Worm (Caenorhabditis elegans) whole organism, L2 larva: Measurements from ENCODE around the gene sru-1.

Source experiments
- C34F6.9 ChIP-seq: fragments of 150-350 bp; optimal IDR thresholded peaks from 2 replicates; lab custom pipeline; 2014; ENCODE audit warnings: missing biosample characterization, missing genetic modification characterization
- F13H6.1 ChIP-seq: sonication (generic microtip); optimal IDR thresholded peaks from 2 replicates; lab custom pipeline; 2016; ENCODE audit warnings: missing genetic modification characterization, missing compliant biosample characterization
- R02D3.7 ChIP-seq: fragments of 150-350 bp; optimal IDR thresholded peaks from 2 replicates; lab custom pipeline; 2014; ENCODE audit warnings: missing biosample characterization, missing genetic modification characterization
- Y55F3AM.14 ChIP-seq: fragments of 200-800 bp; sonication (Bioruptor generic); optimal IDR thresholded peaks from 2 replicates; lab custom pipeline; 2018; ENCODE audit warnings: mild to moderate bottlenecking, missing genetic modification characterization, missing compliant biosample characterization
- ZK546.5 ChIP-seq: sonication (generic microtip); optimal IDR thresholded peaks from 2 replicates; lab custom pipeline; 2017; ENCODE audit warnings: missing biosample characterization, missing genetic modification characterization
- alr-1 ChIP-seq: fragments of 150-350 bp; optimal IDR thresholded peaks from 2 replicates; lab custom pipeline; 2014; ENCODE audit warnings: missing biosample characterization, missing genetic modification characterization
- blmp-1 ChIP-seq: sonication (generic microtip); optimal IDR thresholded peaks from 2 replicates; lab custom pipeline; 2017; ENCODE audit warnings: missing genetic modification characterization, mild to moderate bottlenecking, missing compliant biosample characterization, antibody characterized with exemption, moderate library complexity; ENCODE audit not compliant: insufficient read depth
- ceh-16 ChIP-seq: fragments of 150-350 bp; optimal IDR thresholded peaks from 2 replicates; lab custom pipeline; 2014; ENCODE audit warnings: missing biosample characterization, missing genetic modification characterization
- ceh-82 ChIP-seq: fragments of 150-350 bp; optimal IDR thresholded peaks from 2 replicates; lab custom pipeline; 2014; ENCODE audit warnings: missing biosample characterization, missing genetic modification characterization
- crh-2 ChIP-seq: sonication (generic microtip); optimal IDR thresholded peaks from 2 replicates; lab custom pipeline; 2017; ENCODE audit warnings: missing biosample characterization, missing genetic modification characterization
- dmd-4 ChIP-seq: sonication (generic microtip); optimal IDR thresholded peaks from 2 replicates; lab custom pipeline; 2017; ENCODE audit warnings: missing biosample characterization, missing genetic modification characterization
- egl-27 ChIP-seq: sonication (generic microtip); optimal IDR thresholded peaks from 3 replicates; lab custom pipeline; 2017; ENCODE audit warnings: missing biosample characterization, missing genetic modification reagents, missing genetic modification characterization
- elt-3 ChIP-seq: sonication (generic microtip); optimal IDR thresholded peaks from 2 replicates; lab custom pipeline; 2017; ENCODE audit warnings: missing biosample characterization, missing genetic modification characterization
- fos-1 ChIP-seq: fragments of 150-350 bp; optimal IDR thresholded peaks from 2 replicates; lab custom pipeline; 2014; ENCODE audit warnings: missing biosample characterization, missing genetic modification characterization
- gmeb-1 ChIP-seq: fragments of 150-350 bp; optimal IDR thresholded peaks from 2 replicates; lab custom pipeline; 2014; ENCODE audit warnings: missing biosample characterization, missing genetic modification characterization
- lin-11 ChIP-seq: fragments of 150-350 bp; sonication (generic microtip); optimal IDR thresholded peaks from 2 replicates; lab custom pipeline; 2014; ENCODE audit warnings: missing biosample characterization, missing genetic modification characterization, inconsistent platforms, mixed read lengths
- lin-13 ChIP-seq: fragments of 150-350 bp; optimal IDR thresholded peaks from 2 replicates; lab custom pipeline; 2014; ENCODE audit warnings: missing biosample characterization, missing genetic modification reagents, missing genetic modification characterization
- lin-39 ChIP-seq: fragments of 150-350 bp; optimal IDR thresholded peaks from 2 replicates; lab custom pipeline; 2014; ENCODE audit warnings: missing biosample characterization, missing genetic modification reagents, missing genetic modification characterization
- lsy-2 ChIP-seq, 2 experiments: fragments of 150-350 bp in 1 of 2; sonication (generic microtip) in 1 of 2; optimal IDR thresholded peaks; 2 replicates each; lab custom pipeline; 2014 to 2017; ENCODE audit warnings: missing biosample characterization in 2 of 2, missing genetic modification characterization in 2 of 2
- mab-5 ChIP-seq: fragments of 150-350 bp; optimal IDR thresholded peaks from 2 replicates; lab custom pipeline; 2014; ENCODE audit warnings: missing biosample characterization, missing genetic modification characterization
- mdl-1 ChIP-seq, 2 experiments: fragments of 150-350 bp in 1 of 2; sonication (generic microtip) in 1 of 2; optimal IDR thresholded peaks; 2 replicates each; lab custom pipeline; 2017; ENCODE audit warnings: missing biosample characterization in 2 of 2, missing genetic modification characterization in 2 of 2
- nhr-10 ChIP-seq: sonication (generic microtip); optimal IDR thresholded peaks from 2 replicates; lab custom pipeline; 2017; ENCODE audit warnings: missing biosample characterization, missing genetic modification characterization
- nhr-129 ChIP-seq: fragments of 150-350 bp; optimal IDR thresholded peaks from 2 replicates; lab custom pipeline; 2014; ENCODE audit warnings: missing biosample characterization, missing genetic modification characterization
- nhr-21 ChIP-seq: fragments of 150-350 bp; optimal IDR thresholded peaks from 2 replicates; lab custom pipeline; 2014; ENCODE audit warnings: missing biosample characterization, missing genetic modification characterization
- nhr-23 ChIP-seq: fragments of 150-350 bp; optimal IDR thresholded peaks from 2 replicates; lab custom pipeline; 2014; ENCODE audit warnings: missing biosample characterization, missing genetic modification reagents, missing genetic modification characterization
- nhr-25 ChIP-seq: fragments of 150-350 bp; sonication (generic microtip); optimal IDR thresholded peaks from 3 replicates; lab custom pipeline; 2014; ENCODE audit warnings: missing biosample characterization, missing genetic modification characterization
- nhr-77 ChIP-seq: fragments of 150-350 bp; optimal IDR thresholded peaks from 2 replicates; lab custom pipeline; 2014; ENCODE audit warnings: missing biosample characterization, missing genetic modification characterization
- sem-4 ChIP-seq: fragments of 150-350 bp; optimal IDR thresholded peaks from 2 replicates; lab custom pipeline; 2014; ENCODE audit warnings: missing biosample characterization, missing genetic modification reagents, missing genetic modification characterization
- sma-3 ChIP-seq: sonication (generic microtip); optimal IDR thresholded peaks from 2 replicates; lab custom pipeline; 2016; ENCODE audit warnings: missing genetic modification reagents, missing genetic modification characterization, missing compliant biosample characterization
- sma-9 ChIP-seq, 2 experiments: fragments of 150-350 bp in 1 of 2; sonication (generic microtip) in 1 of 2; optimal IDR thresholded peaks; 2 replicates each; lab custom pipeline; 2014 to 2016; ENCODE audit warnings: missing genetic modification characterization in 2 of 2, mild to moderate bottlenecking in 1 of 2, missing biosample characterization in 1 of 2, missing compliant biosample characterization in 1 of 2, missing genetic modification reagents in 1 of 2, moderate library complexity in 1 of 2
- unc-39 ChIP-seq: fragments of 150-350 bp; optimal IDR thresholded peaks from 2 replicates; lab custom pipeline; 2014; ENCODE audit warnings: missing biosample characterization, missing genetic modification characterization
- unc-62 ChIP-seq: fragments of 150-350 bp; optimal IDR thresholded peaks from 2 replicates; lab custom pipeline; 2014; ENCODE audit warnings: missing biosample characterization, missing genetic modification reagents, missing genetic modification characterization
- zag-1 ChIP-seq: fragments of 150-350 bp; optimal IDR thresholded peaks from 2 replicates; lab custom pipeline; 2014; ENCODE audit warnings: missing biosample characterization, missing genetic modification characterization
- ztf-1 ChIP-seq: fragments of 200-800 bp; sonication (Bioruptor generic); conservative IDR thresholded peaks from 2 replicates; pipeline ENCODE4 v1.3.6; 2022; ENCODE audit warnings: missing genetic modification characterization, missing compliant biosample characterization
- ztf-11 ChIP-seq: sonication (generic microtip); optimal IDR thresholded peaks from 2 replicates; lab custom pipeline; 2017; ENCODE audit warnings: missing biosample characterization, missing genetic modification characterization
- ztf-4 ChIP-seq: fragments of 150-350 bp; optimal IDR thresholded peaks from 2 replicates; lab custom pipeline; 2014; ENCODE audit warnings: missing biosample characterization, missing genetic modification characterization

Gene sru-1

ce11 chrIV:9513360-9513777 is 25.0 kb downstream of the sru-1 start (continued):
- TF ChIP-seq alr-1 (tag; lab: Kevin White, UChicago) (no peak), lin-13 (GFP tag; lab: Kevin White, UChicago) (peak; percentile 11), ZK546.5 (tag; lab: Kevin White, UChicago) (no peak), zag-1 (tag; lab: Kevin White, UChicago) (no peak)

- TF ChIP-seq elt-3 (tag; lab: Kevin White, UChicago) (no peak), ZK546.5 (tag; lab: Kevin White, UChicago) (no peak), mab-5 (tag; lab: Kevin White, UChicago) (no peak), R02D3.7 (tag; lab: Kevin White, UChicago) (no peak), crh-2 (tag; lab: Kevin White, UChicago) (no peak), nhr-129 (peak; percentile 91), ceh-82 (tag; lab: Kevin White, UChicago) (no peak), nhr-77 (tag; lab: Kevin White, UChicago) (no peak), nhr-25 (tag; lab: Kevin White, UChicago) (peak; percentile 0), alr-1 (tag; lab: Kevin White, UChicago) (no peak), egl-27 (tag; lab: Kevin White, UChicago) (no peak), nhr-23 (tag; lab: Kevin White, UChicago) (no peak)
These were observed 25.7 kb downstream of the sru-1 start for ce11 chrIV:9514132-9514531.

- TF ChIP-seq ztf-1 (GFP tag; lab: Robert Waterston, UW) (no peak), unc-39 (tag; lab: Kevin White, UChicago) (no peak), fos-1 (tag; lab: Kevin White, UChicago) (peak; percentile 30), blmp-1 (tag; lab: Kevin White, UChicago) (peak; percentile 59), F13H6.1 (no peak), nhr-129 (peak; percentile 19), elt-3 (tag; lab: Kevin White, UChicago) (no peak), lsy-2 (tag; optimal IDR thresholded peaks at IDR 0.05; lab: Kevin White, UChicago) (peak in 1 of 2 experiments; percentile 32), sma-3 (GFP tag; lab: Kevin White, UChicago) (peak; percentile 53), gmeb-1 (tag; lab: Kevin White, UChicago) (peak; percentile 44), nhr-10 (no peak), ceh-16 (tag; lab: Kevin White, UChicago) (no peak), unc-62 (GFP tag; lab: Kevin White, UChicago) (no peak), egl-27 (tag; lab: Kevin White, UChicago) (no peak), zag-1 (tag; lab: Kevin White, UChicago) (no peak), sem-4 (tag; lab: Kevin White, UChicago) (no peak), dmd-4 (no peak), nhr-21 (tag; lab: Kevin White, UChicago) (peak; percentile 40), lin-39 (tag; lab: Kevin White, UChicago) (no peak), Y55F3AM.14 (GFP tag; lab: Kevin White, UChicago) (no peak), C34F6.9 (tag; lab: Kevin White, UChicago) (no peak), nhr-25 (tag; lab: Kevin White, UChicago) (peak; percentile 28), sma-9 (GFP tag; optimal IDR thresholded peaks at IDR 0.05; lab: Kevin White, UChicago) (peak; percentile 66), sma-9 (tag; optimal IDR thresholded peaks at IDR 0.05; lab: Kevin White, UChicago) (no peak), lin-11 (no peak)
These were observed 28.4 kb downstream of the sru-1 start, which contains the start of gene C33A12.19 for ce11 chrIV:9516831-9517230. Gene C33A12.19, plus strand, starts transcription at chrIV:9516999.

ce11 chrIV:9518608-9519007 is 30.2 kb downstream of the sru-1 start, which contains the start of gene nlp-35:
Gene nlp-35, minus strand, starts transcription at chrIV:9518926.
- no peak for TF ChIP-seq nhr-129
- TF ChIP-seq nhr-21 (tag; lab: Kevin White, UChicago), result peak; percentile 25
- TF ChIP-seq mdl-1 (tag; optimal IDR thresholded peaks at IDR 0.05; lab: Kevin White, UChicago), result no peak
- TF ChIP-seq C34F6.9 (tag; lab: Kevin White, UChicago), result no peak
- TF ChIP-seq, all 48 proteins: peak for 1

DNA sequence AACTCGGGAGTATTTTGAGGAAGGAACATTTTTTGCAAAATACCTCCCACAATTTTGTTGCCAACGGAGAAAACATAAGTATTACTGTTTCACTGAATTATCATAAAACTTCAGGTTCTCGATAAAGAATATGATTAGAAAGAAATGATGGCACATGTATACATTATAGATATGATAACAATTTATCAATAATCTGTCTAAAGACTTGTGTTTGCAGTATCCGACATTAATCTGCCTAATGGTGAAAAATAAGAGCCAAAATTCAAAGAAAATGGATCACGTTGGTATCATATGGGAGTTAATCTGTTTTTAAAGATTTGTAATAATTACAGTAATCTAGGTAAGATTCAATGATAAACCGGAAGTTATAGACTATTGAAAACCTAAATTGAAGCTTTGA is 32.2 kb downstream of the sru-1 start:
- TF ChIP-seq R02D3.7 (tag; lab: Kevin White, UChicago), result no peak
- TF ChIP-seq ztf-11 (tag; lab: Kevin White, UChicago), result no peak
- TF ChIP-seq nhr-25 (tag; lab: Kevin White, UChicago), result no peak
- no peak for TF ChIP-seq ztf-4
- TF ChIP-seq gmeb-1 (tag; lab: Kevin White, UChicago), result no peak
- no peak for TF ChIP-seq elt-3 (tag; lab: Kevin White, UChicago)
- TF ChIP-seq ztf-1 (GFP tag; lab: Robert Waterston, UW), result no peak
- TF ChIP-seq C34F6.9 (tag; lab: Kevin White, UChicago), result no peak
- TF ChIP-seq nhr-129, result no peak
- no peak for TF ChIP-seq sem-4 (tag; lab: Kevin White, UChicago)
- TF ChIP-seq, all 48 proteins: peak for 0
